Fruit fly (Drosophila melanogaster) whole organism, embryonic: ENCODE measurements around the gene CG32625.

ENCODE experiments used
- Ada2b ChIP-seq: fragments of 200-800 bp; sonication (Bioruptor generic); IDR thresholded peaks from 2 replicates; pipeline ENCODE4 v1.3.6; 2022; ENCODE audit warnings: missing biosample characterization, missing genetic modification characterization
- Atf6 ChIP-seq: fragments of 200-800 bp; sonication (Bioruptor generic); IDR thresholded peaks from 2 replicates; pipeline ENCODE4 v1.3.6; 2022; ENCODE audit warnings: missing biosample characterization, missing genetic modification characterization
- CG11398 ChIP-seq: fragments of 200-800 bp; sonication (Bioruptor generic); optimal IDR thresholded peaks from 2 replicates; lab custom pipeline; 2016; ENCODE audit warnings: missing biosample characterization, missing genetic modification characterization
- CG11695 ChIP-seq: fragments of 200-800 bp; sonication (Bioruptor generic); IDR thresholded peaks from 3 replicates; pipeline ENCODE4 v1.3.6; 2022; ENCODE audit warnings: missing biosample characterization, missing genetic modification characterization
- CG12155 ChIP-seq: fragments of 200-800 bp; sonication (Bioruptor generic); optimal IDR thresholded peaks from 3 replicates; lab custom pipeline; 2016; ENCODE audit warnings: missing biosample characterization, missing genetic modification characterization
- CG15011 ChIP-seq: fragments of 200-800 bp; sonication (Bioruptor generic); optimal IDR thresholded peaks from 3 replicates; lab custom pipeline; 2018; ENCODE audit warnings: missing biosample characterization, mild to moderate bottlenecking, missing genetic modification characterization
- CG15073 ChIP-seq: fragments of 200-800 bp; sonication (Bioruptor generic); optimal IDR thresholded peaks from 2 replicates; lab custom pipeline; 2016; ENCODE audit warnings: missing biosample characterization, missing genetic modification characterization
- CG2120 ChIP-seq: fragments of 200-800 bp; sonication (Bioruptor generic); optimal IDR thresholded peaks from 3 replicates; lab custom pipeline; 2016; ENCODE audit warnings: missing biosample characterization, missing genetic modification characterization
- CG32532 ChIP-seq: fragments of 200-800 bp; sonication (Bioruptor generic); IDR thresholded peaks from 2 replicates; pipeline ENCODE4 v1.3.6; 2022; ENCODE audit warnings: missing biosample characterization, missing genetic modification characterization
- CG3281 ChIP-seq: fragments of 200-800 bp; sonication (Bioruptor generic); optimal IDR thresholded peaks from 3 replicates; lab custom pipeline; 2017; ENCODE audit warnings: missing biosample characterization, mild to moderate bottlenecking, missing genetic modification characterization
- CG34376 ChIP-seq: fragments of 200-800 bp; sonication (Bioruptor generic); optimal IDR thresholded peaks from 2 replicates; lab custom pipeline; 2018; ENCODE audit warnings: missing biosample characterization, mild to moderate bottlenecking, missing genetic modification characterization
- CG3726 ChIP-seq: fragments of 200-800 bp; sonication (Bioruptor generic); IDR thresholded peaks from 3 replicates; pipeline ENCODE4, ENCODE4 v1.3.6; 2022; ENCODE audit warnings: missing biosample characterization, missing genetic modification characterization
- CG6654 ChIP-seq: fragments of 200-800 bp; sonication (Bioruptor generic); optimal IDR thresholded peaks from 2 replicates; lab custom pipeline; 2017; ENCODE audit warnings: missing biosample characterization, mild to moderate bottlenecking, missing genetic modification characterization
- CG7839 ChIP-seq: fragments of 200-800 bp; sonication (Bioruptor generic); optimal IDR thresholded peaks from 3 replicates; lab custom pipeline; 2018; ENCODE audit warnings: missing biosample characterization, mild to moderate bottlenecking, missing genetic modification characterization, moderate library complexity
- CG8281 ChIP-seq: fragments of 200-800 bp; sonication (Bioruptor generic); optimal IDR thresholded peaks from 2 replicates; lab custom pipeline; 2018; ENCODE audit warnings: missing biosample characterization, mild to moderate bottlenecking, missing genetic modification characterization, moderate library complexity
- CG8388 ChIP-seq: fragments of 200-800 bp; sonication (Bioruptor generic); optimal IDR thresholded peaks from 2 replicates; lab custom pipeline; 2019; ENCODE audit warnings: missing biosample characterization, mild to moderate bottlenecking, missing genetic modification characterization, moderate library complexity
- D19B ChIP-seq: fragments of 200-800 bp; sonication (Bioruptor generic); optimal IDR thresholded peaks from 2 replicates; lab custom pipeline; 2017; ENCODE audit warnings: missing biosample characterization, mild to moderate bottlenecking, missing genetic modification characterization
- Dbx ChIP-seq: fragments of 200-800 bp; sonication (Bioruptor generic); IDR thresholded peaks from 3 replicates; pipeline ENCODE4 v1.3.6; 2022; ENCODE audit warnings: missing biosample characterization, missing genetic modification characterization
- Deaf1 ChIP-seq: fragments of 200-800 bp; optimal IDR thresholded peaks from 3 replicates; lab custom pipeline; 2019; ENCODE audit warnings: missing biosample characterization, mild to moderate bottlenecking, missing genetic modification characterization, moderate library complexity
- Drgx ChIP-seq: fragments of 200-800 bp; sonication (Bioruptor generic); IDR thresholded peaks from 2 replicates; pipeline ENCODE4 v1.3.6; 2022; ENCODE audit warnings: missing biosample characterization, missing genetic modification characterization
- Gug ChIP-seq: fragments of 200-800 bp; sonication (Bioruptor generic); IDR thresholded peaks from 4 replicates; pipeline ENCODE4 v1.3.6; 2022; ENCODE audit warnings: missing biosample characterization, missing genetic modification characterization
- Hr51 ChIP-seq, 2 experiments: fragments of 200-800 bp; sonication (Bioruptor generic); optimal IDR thresholded peaks; 2 replicates in 1 of 2; 3 replicates in 1 of 2; lab custom pipeline; 2016 to 2018; ENCODE audit warnings: missing biosample characterization in 2 of 2, missing genetic modification characterization in 2 of 2, mild to moderate bottlenecking in 1 of 2, moderate library complexity in 1 of 2
- Mad ChIP-seq: fragments of 200-800 bp; sonication (Bioruptor generic); optimal IDR thresholded peaks from 2 replicates; lab custom pipeline; 2016; ENCODE audit warnings: missing biosample characterization, missing genetic modification characterization
- NC2β ChIP-seq: fragments of 200-800 bp; sonication (Bioruptor generic); optimal IDR thresholded peaks from 2 replicates; lab custom pipeline; 2016; ENCODE audit warnings: missing biosample characterization, missing genetic modification characterization
- Oaz ChIP-seq: fragments of 200-800 bp; sonication (Bioruptor generic); IDR thresholded peaks from 2 replicates; pipeline ENCODE4 v1.3.6; 2022; ENCODE audit warnings: missing biosample characterization, missing genetic modification characterization
- Ravus ChIP-seq: fragments of 200-800 bp; sonication (Bioruptor generic); IDR thresholded peaks from 2 replicates; pipeline ENCODE4 v1.3.6; 2022; ENCODE audit warnings: missing biosample characterization, missing genetic modification characterization
- Taf1 ChIP-seq: fragments of 200-800 bp; sonication (Bioruptor generic); IDR thresholded peaks from 2 replicates; pipeline ENCODE4 v1.3.6; 2022; ENCODE audit warnings: missing biosample characterization, missing genetic modification characterization
- ash1 ChIP-seq: fragments of 200-800 bp; sonication (Bioruptor generic); optimal IDR thresholded peaks from 2 replicates; lab custom pipeline; 2018; ENCODE audit warnings: missing biosample characterization, mild to moderate bottlenecking, missing genetic modification characterization
- btn ChIP-seq: fragments of 200-800 bp; sonication (Bioruptor generic); optimal IDR thresholded peaks from 2 replicates; lab custom pipeline; 2016; ENCODE audit warnings: missing biosample characterization, missing genetic modification characterization
- cwo ChIP-seq: fragments of 200-800 bp; sonication (Bioruptor generic); optimal IDR thresholded peaks from 3 replicates; lab custom pipeline; 2017; ENCODE audit warnings: missing biosample characterization, missing genetic modification characterization, mild to moderate bottlenecking, moderate library complexity, missing genetic modification reagents
- disco-r ChIP-seq: fragments of 200-800 bp; sonication (Bioruptor generic); optimal IDR thresholded peaks from 2 replicates; lab custom pipeline; 2016; ENCODE audit warnings: missing biosample characterization, missing genetic modification characterization
- gem ChIP-seq: fragments of 200-800 bp; sonication (Bioruptor generic); optimal IDR thresholded peaks from 2 replicates; lab custom pipeline; 2019; ENCODE audit warnings: missing biosample characterization, mild to moderate bottlenecking, missing genetic modification characterization, moderate library complexity
- grau ChIP-seq: fragments of 200-800 bp; optimal IDR thresholded peaks from 3 replicates; lab custom pipeline; 2019; ENCODE audit warnings: missing biosample characterization, mild to moderate bottlenecking, missing genetic modification characterization, moderate library complexity
- jumu ChIP-seq: fragments of 200-800 bp; sonication (Bioruptor generic); optimal IDR thresholded peaks from 3 replicates; lab custom pipeline; 2016; ENCODE audit warnings: missing biosample characterization, missing genetic modification characterization
- pum ChIP-seq: fragments of 200-800 bp; sonication (Bioruptor generic); optimal IDR thresholded peaks from 2 replicates; lab custom pipeline; 2016; ENCODE audit warnings: missing biosample characterization, missing genetic modification characterization
- sd ChIP-seq: fragments of 200-800 bp; sonication (Bioruptor generic); optimal IDR thresholded peaks from 3 replicates; lab custom pipeline; 2018; ENCODE audit warnings: missing biosample characterization, mild to moderate bottlenecking, missing genetic modification characterization, moderate library complexity
- sens ChIP-seq: fragments of 200-800 bp; sonication (Bioruptor generic); peaks from one replicate; lab custom pipeline; 2016; ENCODE audit warnings: missing biosample characterization, missing genetic modification characterization
- seq ChIP-seq: fragments of 200-800 bp; sonication (Bioruptor generic); IDR thresholded peaks from 2 replicates; pipeline ENCODE4 v1.3.6; 2022; ENCODE audit warnings: missing biosample characterization, missing genetic modification characterization
- slbo ChIP-seq: fragments of 200-800 bp; sonication (Bioruptor generic); IDR thresholded peaks from 2 replicates; pipeline ENCODE4 v1.3.6; 2022; ENCODE audit warnings: missing biosample characterization, missing genetic modification characterization
- stc ChIP-seq: fragments of 200-800 bp; sonication (Bioruptor generic); IDR thresholded peaks from 2 replicates; pipeline ENCODE4 v1.3.6; 2022; ENCODE audit warnings: missing biosample characterization, missing genetic modification characterization
- tap ChIP-seq: fragments of 200-800 bp; optimal IDR thresholded peaks from 3 replicates; lab custom pipeline; 2019; ENCODE audit warnings: missing biosample characterization, mild to moderate bottlenecking, missing genetic modification characterization, moderate library complexity

CG32625 gene

dm6 chrX:13779696-13780095 lies 23.1 kb upstream of the CG32625 start (continued):
- TF ChIP-seq CG15073 (GFP tag; lab: Kevin White, UChicago) = no peak
- TF ChIP-seq CG2120 (GFP tag; lab: Kevin White, UChicago) = peak; percentile 50
- peak; percentile 82 for TF ChIP-seq grau
- peak; percentile 40 for TF ChIP-seq CG8281
- TF ChIP-seq jumu = no peak
- TF ChIP-seq stc = no peak
- TF ChIP-seq Ravus (GFP tag; lab: Robert Waterston, UW) = no peak
- no peak for TF ChIP-seq CG6654 (GFP tag; lab: Kevin White, UChicago)
- no peak for TF ChIP-seq Deaf1 (tag; lab: Kevin White, UChicago)
- TF ChIP-seq Hr51 (GFP tag; optimal IDR thresholded peaks at IDR 0.05; lab: Kevin White, UChicago) = no peak
- TF ChIP-seq Mad = no peak
- no peak for TF ChIP-seq Oaz (GFP tag; lab: Robert Waterston, UW)
- TF ChIP-seq Taf1 (GFP tag; lab: Robert Waterston, UW) = no peak
- TF ChIP-seq seq (GFP tag; lab: Robert Waterston, UW) = peak; percentile 9; the same call in 1 of the 2 replicates
- no peak for TF ChIP-seq CG3726 (GFP tag; lab: Robert Waterston, UW)
- peak; percentile 22 for TF ChIP-seq gem (tag; lab: Kevin White, UChicago)
- TF ChIP-seq D19B (GFP tag; lab: Kevin White, UChicago) = peak; percentile 7
- 0 out of 2 replicates have a peak, but pooled peaks have one; percentile 29 for TF ChIP-seq Drgx (GFP tag; lab: Robert Waterston, UW)
- peak; percentile 16 for TF ChIP-seq CG34376
- peak; percentile 5 for TF ChIP-seq cwo (GFP tag; lab: Kevin White, UChicago)
- TF ChIP-seq sd = no peak
- TF ChIP-seq sens (GFP tag; lab: Kevin White, UChicago) = peak; percentile 46
- TF ChIP-seq CG7839 (tag; lab: Kevin White, UChicago) = no peak
- peak; percentile 12; the same call in 1 of the 2 replicates for TF ChIP-seq Atf6
- TF ChIP-seq CG11398 (GFP tag; lab: Kevin White, UChicago) = no peak
- no peak for TF ChIP-seq CG3281 (GFP tag; lab: Kevin White, UChicago)
- TF ChIP-seq Ada2b (GFP tag; lab: Robert Waterston, UW) = no peak
- no peak for TF ChIP-seq tap
- TF ChIP-seq CG8388 (GFP tag; lab: Kevin White, UChicago) = no peak
- peak; percentile 15; the same call in 1 of the 2 replicates for TF ChIP-seq slbo (GFP tag; lab: Robert Waterston, UW)
- TF ChIP-seq NC2β (GFP tag; lab: Kevin White, UChicago) = no peak
- 0 out of 3 replicates have a peak, but pooled peaks have one; percentile 21 for TF ChIP-seq CG11695 (GFP tag; lab: Robert Waterston, UW)
- no peak for TF ChIP-seq pum
- TF ChIP-seq CG32532 = peak; percentile 13; the same call in 1 of the 2 replicates
- no peak for TF ChIP-seq CG15011 (GFP tag; lab: Kevin White, UChicago)
- no peak for TF ChIP-seq btn (GFP tag; lab: Kevin White, UChicago)

- TF ChIP-seq Gug (GFP tag; lab: Robert Waterston, UW) (no peak), disco-r (GFP tag; lab: Kevin White, UChicago) (no peak), CG12155 (GFP tag; lab: Kevin White, UChicago) (no peak), Dbx (no peak), ash1 (GFP tag; lab: Kevin White, UChicago) (no peak)
- TF ChIP-seq, all 482 proteins: peak for 0
Observed at dm6 chrX:13778568-13778967, 21.9 kb upstream of the CG32625 start.
